Worm (Caenorhabditis elegans) whole organism, early embryonic: ENCODE results near the gene sars-2.
A peak's percentile ranks its signal among the peaks of the same experiment; 100 is the strongest.
"Not testable (repeated sequence)": the region's sequence is repeated elsewhere in the genome, so short reads cannot be mapped to it uniquely, and the experiment has no call there.

Source experiments
- B0310.2 ChIP-seq: sonication (generic microtip); optimal IDR thresholded peaks from 2 replicates; lab custom pipeline; 2016; ENCODE audit warnings: mild to moderate bottlenecking, missing genetic modification characterization, missing compliant biosample characterization
- F13C5.2 ChIP-seq: sonication (generic microtip); optimal IDR thresholded peaks from 2 replicates; lab custom pipeline; 2017; ENCODE audit warnings: mild to moderate bottlenecking, missing genetic modification characterization, inconsistent platforms, missing compliant biosample characterization
- aly-1 ChIP-seq: sonication (generic microtip); optimal IDR thresholded peaks from 2 replicates; lab custom pipeline; 2016; ENCODE audit warnings: missing genetic modification characterization, missing compliant biosample characterization
- ama-1 ChIP-seq: fragments of 150-350 bp; optimal IDR thresholded peaks from 2 replicates; lab custom pipeline; 2014
- ceh-13 ChIP-seq: fragments of 200-800 bp; sonication (Bioruptor generic); optimal IDR thresholded peaks from 2 replicates; lab custom pipeline; 2018; ENCODE audit warnings: mild to moderate bottlenecking, missing genetic modification characterization, missing compliant biosample characterization
- ceh-36 ChIP-seq: sonication (generic microtip); optimal IDR thresholded peaks from 2 replicates; lab custom pipeline; 2016; ENCODE audit warnings: missing genetic modification characterization, inconsistent platforms, missing compliant biosample characterization
- ets-7 ChIP-seq: sonication (generic microtip); optimal IDR thresholded peaks from 2 replicates; lab custom pipeline; 2016; ENCODE audit warnings: missing genotype, missing genetic modification characterization, missing compliant biosample characterization
- flt-1 ChIP-seq: fragments of 200-800 bp; sonication (Bioruptor generic); IDR thresholded peaks from 2 replicates; pipeline ENCODE4 v1.3.6; 2022; ENCODE audit warnings: missing genetic modification characterization, missing compliant biosample characterization
- hmbx-1 ChIP-seq: sonication (generic microtip); optimal IDR thresholded peaks from 2 replicates; lab custom pipeline; 2016; ENCODE audit warnings: mild to moderate bottlenecking, missing genetic modification characterization, missing compliant biosample characterization
- hmg-4 ChIP-seq: fragments of 200-800 bp; sonication (Bioruptor generic); optimal IDR thresholded peaks from 2 replicates; lab custom pipeline; 2018; ENCODE audit warnings: mild to moderate bottlenecking, missing genetic modification characterization, missing compliant biosample characterization
- hnd-1 ChIP-seq: sonication (generic microtip); optimal IDR thresholded peaks from 2 replicates; lab custom pipeline; 2016; ENCODE audit warnings: missing genetic modification characterization, missing compliant biosample characterization
- pes-1 ChIP-seq: fragments of 200-800 bp; sonication (Bioruptor generic); IDR thresholded peaks from 2 replicates; pipeline ENCODE4 v1.3.6; 2022; ENCODE audit warnings: missing genetic modification reagents, missing genetic modification characterization, missing compliant biosample characterization
- scrt-1 ChIP-seq: fragments of 200-800 bp; sonication (Bioruptor generic); IDR thresholded peaks from 2 replicates; pipeline ENCODE4 v1.3.6; 2022; ENCODE audit warnings: missing genetic modification characterization, missing compliant biosample characterization
- sea-1 ChIP-seq: fragments of 200-800 bp; sonication (Bioruptor generic); conservative IDR thresholded peaks from 2 replicates; pipeline ENCODE4 v1.3.6; 2022; ENCODE audit warnings: missing genetic modification characterization, missing compliant biosample characterization
- tbx-11 ChIP-seq: fragments of 200-800 bp; sonication (Bioruptor generic); IDR thresholded peaks from 2 replicates; pipeline ENCODE4 v1.3.6; 2022; ENCODE audit warnings: missing genetic modification characterization, missing compliant biosample characterization
- tbx-37 ChIP-seq: fragments of 200-800 bp; sonication (Bioruptor generic); conservative IDR thresholded peaks from 2 replicates; pipeline ENCODE4 v1.3.6; 2022; ENCODE audit warnings: missing genetic modification reagents, missing genetic modification characterization, missing compliant biosample characterization
- tra-4 ChIP-seq: sonication (generic microtip); optimal IDR thresholded peaks from 2 replicates; lab custom pipeline; 2017; ENCODE audit warnings: missing genetic modification characterization, missing compliant biosample characterization

The sars-2 gene

ce11 chrIV:4338217-4338616 is 19.2 kb upstream of the sars-2 start:
- no peak for TF ChIP-seq pes-1 (GFP tag; lab: Robert Waterston, UW)
- no peak for TF ChIP-seq flt-1
- TF ChIP-seq F13C5.2 (tag; lab: Kevin White, UChicago), result no peak
- no peak for TF ChIP-seq tbx-11 (GFP tag; lab: Robert Waterston, UW)
- no peak for TF ChIP-seq aly-1
- TF ChIP-seq sea-1 (GFP tag; lab: Robert Waterston, UW), result no peak
- no peak for TF ChIP-seq ceh-36

DNA sequence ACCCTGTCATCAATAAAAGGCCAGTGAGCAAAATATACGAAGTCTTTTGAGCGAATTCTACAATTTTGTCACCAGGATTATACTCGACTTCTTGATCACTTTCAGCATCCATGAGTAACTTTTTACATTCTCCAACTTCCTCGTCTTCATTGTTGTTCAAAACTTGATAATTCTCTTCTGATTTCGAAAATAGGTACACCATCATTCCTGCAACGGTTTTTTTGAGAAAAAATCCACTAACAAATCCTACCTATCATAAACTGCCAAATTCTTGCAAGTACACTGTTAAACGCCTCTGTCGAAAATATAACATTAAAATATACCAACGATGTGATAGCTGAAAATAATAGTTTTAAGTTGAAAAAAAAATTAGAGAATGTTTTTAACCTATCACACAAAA is 12.6 kb upstream of the sars-2 start:
- TF ChIP-seq tra-4 (tag; lab: Kevin White, UChicago) (no peak), ets-7 (tag; lab: Kevin White, UChicago) (no peak), ceh-36 (no peak), hmbx-1 (no peak), ceh-13 (no peak), ama-1 (no peak), hmg-4 (GFP tag; lab: Kevin White, UChicago) (no peak), tbx-37 (GFP tag; lab: Robert Waterston, UW) (no peak), aly-1 (no peak)

DNA sequence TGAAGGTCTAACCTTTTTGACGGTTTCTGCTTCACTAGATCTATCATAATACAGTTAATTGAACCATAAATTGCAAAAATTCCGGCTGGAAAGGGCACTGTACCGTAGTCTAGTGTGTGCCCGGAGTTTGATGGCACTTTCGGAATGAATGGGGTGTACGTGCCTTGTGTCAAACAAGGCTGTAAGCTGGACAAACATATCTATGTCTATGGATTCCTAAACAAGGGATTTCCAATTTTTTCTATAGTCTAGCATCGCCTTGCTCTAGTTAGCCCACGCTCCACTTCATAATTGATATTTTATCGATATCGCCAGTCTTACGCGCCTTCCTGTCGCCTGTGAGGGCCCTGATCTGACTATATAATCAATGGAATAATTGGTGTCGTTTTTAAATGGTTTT is 10.9 kb upstream of the sars-2 start, which contains the start of gene oac-52:
TSS of gene oac-52 (minus strand) at position 101 of the 400 bp plus-strand sequence.
- TF ChIP-seq hmg-4 (GFP tag; lab: Kevin White, UChicago), result no peak

DNA sequence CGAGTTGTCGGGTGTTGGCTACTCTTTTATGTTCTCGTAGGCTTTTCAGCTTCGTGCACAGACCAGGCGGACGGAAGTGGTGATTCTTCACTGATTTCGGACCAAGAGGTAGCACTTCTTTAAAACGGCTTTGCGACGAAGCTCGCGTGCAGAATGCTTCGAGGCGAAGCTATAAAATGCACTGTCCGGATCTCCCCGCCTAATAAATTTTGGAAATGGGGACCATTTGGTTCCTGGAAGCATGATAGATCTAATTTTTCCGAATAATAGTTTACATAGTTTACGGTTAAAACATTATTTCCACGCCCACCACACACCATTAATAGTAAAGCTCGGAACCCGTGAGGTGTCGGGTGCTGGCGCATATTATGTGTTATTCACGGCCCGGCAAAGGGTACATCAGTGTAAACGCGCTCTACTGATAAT is 9.8 kb upstream of the sars-2 start:
- TF ChIP-seq aly-1, result no peak
- TF ChIP-seq ama-1, result peak; percentile 53
- TF ChIP-seq pes-1 (GFP tag; lab: Robert Waterston, UW), result 0 out of 2 replicates have a peak, but pooled peaks have one; percentile 24
- TF ChIP-seq tbx-37 (GFP tag; lab: Robert Waterston, UW), result no peak

DNA sequence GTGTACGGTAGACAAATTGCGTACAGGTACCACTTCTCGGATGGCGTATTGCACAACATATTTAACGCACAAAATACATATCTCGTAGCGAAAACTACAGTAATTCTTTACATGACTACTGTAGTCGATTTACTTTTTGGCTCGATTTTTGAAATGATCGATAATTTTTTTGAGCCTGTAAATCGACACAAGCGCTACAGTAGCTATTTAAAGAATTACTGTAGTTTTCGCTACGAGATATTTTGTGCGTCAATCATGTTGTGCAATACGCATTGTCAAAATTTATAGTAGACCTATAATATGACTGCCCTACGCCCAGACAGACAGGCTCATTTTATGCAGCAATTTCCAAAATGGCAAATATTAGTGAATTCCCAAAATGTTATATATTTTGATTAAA is 9.3 kb upstream of the sars-2 start, which contains the start of gene W03B1.5:
TSS of gene W03B1.5 (plus strand) at position 301 of the 400 bp plus-strand sequence.
- TF ChIP-seq tra-4 (tag; lab: Kevin White, UChicago); sea-1 (GFP tag; lab: Robert Waterston, UW); tbx-11 (GFP tag; lab: Robert Waterston, UW): not testable (repeated sequence)

DNA sequence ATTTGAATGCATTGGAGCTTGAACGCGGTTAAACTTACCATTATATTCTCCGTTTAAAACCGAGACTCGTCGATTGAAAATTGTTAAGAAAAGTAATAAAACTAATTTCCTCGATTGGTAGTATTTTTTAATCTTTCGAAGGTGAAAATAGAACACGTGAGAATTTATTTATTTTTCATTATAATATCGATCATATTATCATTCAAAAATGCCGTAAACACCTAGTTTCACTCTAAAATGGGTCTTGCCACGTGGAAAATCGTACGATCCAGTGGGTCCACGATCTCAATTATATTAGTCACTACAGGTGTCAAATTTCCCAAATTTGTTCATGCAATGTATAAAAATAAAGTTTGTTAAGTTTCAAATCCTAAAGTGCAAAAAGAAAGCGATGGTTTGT is 557 bp upstream of the sars-2 start, which contains the start of gene W03B1.9:
TSS of gene W03B1.9 (minus strand) at position 101 of the 400 bp plus-strand sequence.
- TF ChIP-seq ama-1 (no peak), tbx-37 (GFP tag; lab: Robert Waterston, UW) (no peak), ceh-36 (no peak), hmbx-1 (no peak), hmg-4 (GFP tag; lab: Kevin White, UChicago) (no peak), flt-1 (no peak), tbx-11 (GFP tag; lab: Robert Waterston, UW) (no peak), aly-1 (no peak), ets-7 (tag; lab: Kevin White, UChicago) (no peak), tra-4 (tag; lab: Kevin White, UChicago) (no peak)

ce11 chrIV:4359653-4360052 is 2.2 kb downstream of the sars-2 start, which contains the start of gene F55F10.3:
TSS of gene F55F10.3 (plus strand) at chrIV:4359953.
- TF ChIP-seq hmbx-1, result no peak
- no peak for TF ChIP-seq hnd-1 (tag; lab: Kevin White, UChicago)
- TF ChIP-seq tra-4 (tag; lab: Kevin White, UChicago), result no peak
- TF ChIP-seq aly-1, result no peak
- TF ChIP-seq pes-1 (GFP tag; lab: Robert Waterston, UW), result no peak

DNA sequence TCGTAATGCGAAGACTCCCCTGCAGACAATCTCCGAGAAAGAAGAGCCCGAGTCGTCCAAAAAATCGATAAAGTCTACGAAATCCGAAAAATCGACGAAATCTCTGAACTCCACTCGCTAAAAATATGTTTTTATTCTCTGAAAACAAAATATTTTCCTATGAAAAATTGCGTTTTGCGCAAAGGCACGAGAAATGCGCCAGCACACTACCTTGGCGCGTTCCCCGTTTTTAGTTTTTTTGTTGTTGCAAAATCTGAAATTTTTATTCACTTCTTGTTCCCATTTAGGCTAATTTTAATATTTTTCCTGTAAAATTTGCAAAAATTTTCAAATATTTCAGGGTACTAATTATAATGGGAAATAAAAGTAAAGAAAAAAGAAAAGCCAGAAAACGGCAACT is 3.1 kb downstream of the sars-2 start, which contains the start of gene F55F10.1:
TSS of gene F55F10.1 (plus strand) at position 341 of the 400 bp plus-strand sequence.
- no peak for TF ChIP-seq B0310.2 (tag; lab: Kevin White, UChicago)
- no peak for TF ChIP-seq ama-1
- no peak for TF ChIP-seq hmg-4 (GFP tag; lab: Kevin White, UChicago)
- no peak for TF ChIP-seq pes-1 (GFP tag; lab: Robert Waterston, UW)
- no peak for TF ChIP-seq F13C5.2 (tag; lab: Kevin White, UChicago)
- TF ChIP-seq flt-1, result no peak
- no peak for TF ChIP-seq tra-4 (tag; lab: Kevin White, UChicago)
- TF ChIP-seq scrt-1 (GFP tag; lab: Robert Waterston, UW), result no peak
- TF ChIP-seq tbx-37 (GFP tag; lab: Robert Waterston, UW), result no peak
- no peak for TF ChIP-seq hmbx-1

- TF ChIP-seq F13C5.2 (tag; lab: Kevin White, UChicago) (no peak), aly-1 (no peak), tra-4 (tag; lab: Kevin White, UChicago) (no peak), tbx-11 (GFP tag; lab: Robert Waterston, UW) (no peak), flt-1 (no peak), hnd-1 (tag; lab: Kevin White, UChicago) (no peak), ets-7 (tag; lab: Kevin White, UChicago) (no peak), hmg-4 (GFP tag; lab: Kevin White, UChicago) (no peak), ama-1 (no peak)
These were observed 11.7 kb downstream of the sars-2 start for ce11 chrIV:4369116-4369515.
